Worm (Caenorhabditis elegans) whole organism, L4 larva: Measurements from ENCODE around the gene ZK856.14.

Experiments
- ceh-20 ChIP-seq: fragments of 200-800 bp; sonication (Bioruptor generic); IDR thresholded peaks from 2 replicates; pipeline ENCODE4 v1.3.6; 2022; ENCODE audit warnings: missing genetic modification reagents, missing genetic modification characterization, missing compliant biosample characterization
- ceh-82 ChIP-seq: sonication (generic microtip); optimal IDR thresholded peaks from 2 replicates; lab custom pipeline; 2017; ENCODE audit warnings: missing biosample characterization, missing genetic modification characterization
- fkh-10 ChIP-seq: fragments of 150-350 bp; optimal IDR thresholded peaks from 2 replicates; lab custom pipeline; 2014; ENCODE audit warnings: missing biosample characterization, missing genetic modification reagents, missing genetic modification characterization
- lin-13 ChIP-seq: fragments of 150-350 bp; optimal IDR thresholded peaks from 2 replicates; lab custom pipeline; 2014; ENCODE audit warnings: missing biosample characterization, missing genetic modification reagents, missing genetic modification characterization
- lin-15B ChIP-seq: fragments of 150-350 bp; sonication (generic microtip); optimal IDR thresholded peaks from 3 replicates; lab custom pipeline; 2014; ENCODE audit warnings: missing biosample characterization, missing genetic modification characterization
- lir-3 ChIP-seq: sonication (generic microtip); optimal IDR thresholded peaks from 2 replicates; lab custom pipeline; 2016; ENCODE audit warnings: mild to moderate bottlenecking, missing genetic modification characterization, missing compliant biosample characterization
- nhr-10 ChIP-seq: fragments of 150-350 bp; optimal IDR thresholded peaks from 2 replicates; lab custom pipeline; 2014; ENCODE audit warnings: missing biosample characterization, missing genetic modification characterization
- nhr-11 ChIP-seq: fragments of 150-350 bp; optimal IDR thresholded peaks from 2 replicates; lab custom pipeline; 2014; ENCODE audit warnings: missing biosample characterization, missing genetic modification characterization
- nhr-25 ChIP-seq: sonication (generic microtip); optimal IDR thresholded peaks from 2 replicates; lab custom pipeline; 2017; ENCODE audit warnings: missing genetic modification characterization, mild to moderate bottlenecking, missing compliant biosample characterization, antibody characterized with exemption, moderate library complexity, borderline replicate concordance; ENCODE audit not compliant: insufficient read depth
- pha-4 ChIP-seq, 2 experiments: fragments of 150-350 bp in 1 of 2; fragments of 200-800 bp in 1 of 2; sonication (Bioruptor generic) in 1 of 2; IDR thresholded peaks in 1 of 2; optimal IDR thresholded peaks in 1 of 2; 2 replicates each; pipeline versions ENCODE4 v1.3.6 to Lab custom; 2014 to 2022; ENCODE audit warnings: missing genetic modification characterization in 2 of 2, missing genetic modification reagents in 2 of 2, missing biosample characterization in 1 of 2, missing compliant biosample characterization in 1 of 2
- sdz-12 ChIP-seq: fragments of 200-800 bp; sonication (Bioruptor generic); optimal IDR thresholded peaks from 2 replicates; lab custom pipeline; 2018; ENCODE audit warnings: mild to moderate bottlenecking, missing genetic modification characterization, missing compliant biosample characterization
- snpc-4 ChIP-seq: fragments of 150-350 bp; optimal IDR thresholded peaks from 2 replicates; lab custom pipeline; 2014; ENCODE audit warnings: missing biosample characterization, missing genetic modification characterization
- ztf-11 ChIP-seq: fragments of 150-350 bp; optimal IDR thresholded peaks from 2 replicates; lab custom pipeline; 2014; ENCODE audit warnings: missing biosample characterization, missing genetic modification characterization

ce11 chrV:10183810-10184209 lies 33.0 kb upstream of the ZK856.14 start:
- TF ChIP-seq nhr-10 (tag; lab: Kevin White, UChicago) (no peak), ceh-20 (no peak), ceh-82 (no peak), sdz-12 (GFP tag; lab: Kevin White, UChicago) (no peak), snpc-4 (tag; lab: Kevin White, UChicago) (no peak), pha-4 (GFP tag; IDR thresholded peaks at IDR 0.05; lab: Robert Waterston, UW) (no peak), pha-4 (tag; optimal IDR thresholded peaks at IDR 0.05; lab: Kevin White, UChicago) (no peak), ztf-11 (no peak), lin-15B (no peak), nhr-25 (tag; lab: Kevin White, UChicago) (no peak), fkh-10 (GFP tag; lab: Kevin White, UChicago) (no peak), lin-13 (no peak), lir-3 (tag; lab: Kevin White, UChicago) (no peak), nhr-11 (tag; lab: Kevin White, UChicago) (no peak)
